Fruit fly (Drosophila melanogaster): ENCODE data around the gene CG31917.

CG31917 gene

DNA sequence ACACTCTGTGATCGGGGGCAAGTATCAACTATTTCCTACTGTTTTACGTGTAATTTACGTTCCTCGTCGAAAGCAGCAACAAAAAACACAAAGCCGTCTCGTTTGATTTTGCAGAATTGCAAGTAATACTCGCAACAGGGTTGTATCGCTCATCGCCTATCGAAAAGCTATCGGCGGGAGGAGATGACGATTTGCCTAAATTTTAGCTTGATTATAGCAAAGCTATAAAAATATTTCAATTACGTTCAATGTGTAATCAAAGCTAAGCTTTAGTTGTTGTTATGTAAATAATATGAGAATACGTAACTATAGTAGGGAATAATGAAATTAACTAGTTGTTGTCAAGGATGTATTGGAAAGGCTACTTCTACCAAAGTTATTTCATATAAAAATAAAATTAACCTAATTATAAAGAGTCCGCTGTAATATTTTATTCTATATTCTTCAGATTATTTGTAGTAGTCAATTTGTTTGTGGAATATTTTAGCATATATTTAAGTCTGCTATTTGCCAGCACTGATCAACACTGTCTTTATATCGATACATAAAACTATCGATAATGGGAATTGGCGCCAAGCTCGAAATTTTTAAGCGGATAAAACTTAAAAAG lies 49.1 kb upstream of the CG31917 start, which contains the start of gene Rpn11 (continued):
- peak; percentile 18 for TF ChIP-seq ewg (GFP tag; optimal IDR thresholded peaks at IDR 0.05)
- TF ChIP-seq sob (GFP tag; IDR thresholded peaks at IDR 0.05) = no peak
- peak; percentile 34 for TF ChIP-seq Dip3 (GFP tag; optimal IDR thresholded peaks at IDR 0.05)
- peak; percentile 15 for TF ChIP-seq Bdp1 (GFP tag; optimal IDR thresholded peaks at IDR 0.05)
- TF ChIP-seq CG17359 (tag; optimal IDR thresholded peaks at IDR 0.05) = peak; percentile 53
- no peak for TF ChIP-seq hth (optimal IDR thresholded peaks at IDR 0.05)
- no peak for TF ChIP-seq CG12071 (GFP tag; optimal IDR thresholded peaks at IDR 0.05)
- TF ChIP-seq dmrt99B (tag; optimal IDR thresholded peaks at IDR 0.05) = peak; percentile 68
- TF ChIP-seq HHEX (GFP tag; optimal IDR thresholded peaks at IDR 0.05) = peak; percentile 42
- no peak for TF ChIP-seq Rx (GFP tag; IDR thresholded peaks at IDR 0.05)
- TF ChIP-seq ken (GFP tag; IDR thresholded peaks at IDR 0.05) = 0 out of 3 replicates have a peak, but pooled peaks have one; percentile 11
- TF ChIP-seq CG15269 (tag; optimal IDR thresholded peaks at IDR 0.05) = peak; percentile 69
- peak; percentile 80 for TF ChIP-seq row (GFP tag; IDR thresholded peaks at IDR 0.05)
- TF ChIP-seq bab2 (GFP tag; optimal IDR thresholded peaks at IDR 0.05) = peak; percentile 49
- TF ChIP-seq CG4404 (GFP tag; IDR thresholded peaks at IDR 0.05) = peak; percentile 47; the same call in 1 of the 2 replicates
- peak; percentile 30 for TF ChIP-seq CG1233 (GFP tag; optimal IDR thresholded peaks at IDR 0.05)
- no peak for TF ChIP-seq CG10431 (GFP tag; optimal IDR thresholded peaks at IDR 0.05)
- TF ChIP-seq CG6175 (GFP tag; IDR thresholded peaks at IDR 0.05) = no peak
- peak; percentile 7 for TF ChIP-seq Usf (GFP tag; optimal IDR thresholded peaks at IDR 0.05)
- no peak for TF ChIP-seq wdn (GFP tag; IDR thresholded peaks at IDR 0.05)
- peak; percentile 41 for TF ChIP-seq sd (tag; optimal IDR thresholded peaks at IDR 0.05)
- peak; percentile 37 for TF ChIP-seq D19A (tag; optimal IDR thresholded peaks at IDR 0.05)
- peak; percentile 36 for TF ChIP-seq CG8290 (GFP tag; optimal IDR thresholded peaks at IDR 0.05)
- TF ChIP-seq CG8290 (tag; optimal IDR thresholded peaks at IDR 0.05) = peak; percentile 16 to 58
- TF ChIP-seq tio (GFP tag; optimal IDR thresholded peaks at IDR 0.05) = peak; percentile 45
- peak; percentile 56 for TF ChIP-seq CG15601 (tag; optimal IDR thresholded peaks at IDR 0.05)
- TF ChIP-seq peb (GFP tag; IDR thresholded peaks at IDR 0.05) = no peak
- peak; percentile 54 for TF ChIP-seq ind (GFP tag; optimal IDR thresholded peaks at IDR 0.05)
- TF ChIP-seq hbn (GFP tag; IDR thresholded peaks at IDR 0.05; ENCODE audit: partially characterized antibody) = peak; percentile 35; the same call in 1 of the 2 replicates
- peak; percentile 16 to 47 for TF ChIP-seq chif (GFP tag; optimal IDR thresholded peaks at IDR 0.05)
- TF ChIP-seq Max (GFP tag; optimal IDR thresholded peaks at IDR 0.05) = peak; percentile 46
- peak; percentile 28 for TF ChIP-seq nom (GFP tag; optimal IDR thresholded peaks at IDR 0.05)
- TF ChIP-seq CG15479 (GFP tag; optimal IDR thresholded peaks at IDR 0.05) = no peak
- TF ChIP-seq aop (GFP tag; IDR thresholded peaks at IDR 0.05) = no peak
- peak; percentile 18 for TF ChIP-seq Antp (GFP tag; optimal IDR thresholded peaks at IDR 0.05)
- 0 out of 3 replicates have a peak, but pooled peaks have one; percentile 17 for TF ChIP-seq Aef1 (GFP tag; IDR thresholded peaks at IDR 0.05)
- TF ChIP-seq CG13775 (GFP tag; optimal IDR thresholded peaks at IDR 0.05) = peak; percentile 79
- TF ChIP-seq gem (tag; optimal IDR thresholded peaks at IDR 0.05) = peak; percentile 83
- 0 out of 3 replicates have a peak, but pooled peaks have one; percentile 25 for TF ChIP-seq CG7357 (GFP tag; IDR thresholded peaks at IDR 0.05)
- TF ChIP-seq Sox100B (GFP tag; optimal IDR thresholded peaks at IDR 0.05) = peak; percentile 69
- TF ChIP-seq CG6689 (GFP tag; IDR thresholded peaks at IDR 0.05) = peak; percentile 35
- peak; percentile 60 for TF ChIP-seq CG4328 (GFP tag; optimal IDR thresholded peaks at IDR 0.05)
- TF ChIP-seq CG1024 (GFP tag; IDR thresholded peaks at IDR 0.05) = no peak
- peak; percentile 13 for TF ChIP-seq ems (GFP tag; optimal IDR thresholded peaks at IDR 0.05)
- TF ChIP-seq HLH3B (GFP tag; IDR thresholded peaks at IDR 0.05) = peak; percentile 31; the same call in 1 of the 2 replicates
- no peak for TF ChIP-seq nerfin-2 (GFP tag; IDR thresholded peaks at IDR 0.05; ENCODE audit: partially characterized antibody)
- peak; percentile 31 for TF ChIP-seq CG15011 (GFP tag; optimal IDR thresholded peaks at IDR 0.05)
- TF ChIP-seq run (tag; optimal IDR thresholded peaks at IDR 0.05) = no peak
- peak; percentile 73 for TF ChIP-seq MBD-R2 (GFP tag; IDR thresholded peaks at IDR 0.05)
- peak; percentile 28 for TF ChIP-seq CG18764 (GFP tag; optimal IDR thresholded peaks at IDR 0.05)

Data from whole organism, embryonic.